Worm (Caenorhabditis elegans) whole organism, L4 larva: ENCODE data around the gene srsx-22.

Source experiments
- F44E2.7 ChIP-seq: fragments of 200-800 bp; sonication (Bioruptor generic); IDR thresholded peaks from 2 replicates; pipeline ENCODE4 v2.1.2; 2022; ENCODE audit warnings: missing genetic modification characterization, missing compliant biosample characterization
- F49E8.2 ChIP-seq: sonication (generic microtip); optimal IDR thresholded peaks from 2 replicates; lab custom pipeline; 2016; ENCODE audit warnings: missing compliant biosample characterization, mild to moderate bottlenecking, missing genetic modification characterization, borderline replicate concordance
- R02D3.7 ChIP-seq: fragments of 150-350 bp; sonication (generic microtip); optimal IDR thresholded peaks from 3 replicates; lab custom pipeline; 2014; ENCODE audit warnings: missing biosample characterization, missing genetic modification characterization
- T20F7.1 ChIP-seq: fragments of 200-800 bp; sonication (Bioruptor generic); optimal IDR thresholded peaks from 2 replicates; lab custom pipeline; 2018; ENCODE audit warnings: mild to moderate bottlenecking, missing genetic modification characterization, missing compliant biosample characterization
- Y105C5A.15 ChIP-seq: fragments of 200-800 bp; sonication (Bioruptor generic); IDR thresholded peaks from 2 replicates; pipeline ENCODE4 v1.3.6; 2022; ENCODE audit warnings: missing genetic modification characterization, missing compliant biosample characterization
- Y75B8A.6 ChIP-seq: fragments of 200-800 bp; sonication (Bioruptor generic); IDR thresholded peaks from 2 replicates; pipeline ENCODE4 v1.3.6; 2022; ENCODE audit warnings: missing genetic modification reagents, missing genetic modification characterization, missing compliant biosample characterization
- aha-1 ChIP-seq: fragments of 150-350 bp; peaks from one replicate; lab custom pipeline; 2014; ENCODE audit warnings: missing biosample characterization, missing genetic modification characterization
- arid-1 ChIP-seq: fragments of 200-800 bp; sonication (Bioruptor generic); conservative IDR thresholded peaks from 2 replicates; pipeline ENCODE4 v1.3.6; 2022; ENCODE audit warnings: missing genetic modification reagents, missing genetic modification characterization, missing compliant biosample characterization
- ceh-32 ChIP-seq: sonication (generic microtip); optimal IDR thresholded peaks from 2 replicates; lab custom pipeline; 2016; ENCODE audit warnings: mild to moderate bottlenecking, missing genetic modification characterization, missing compliant biosample characterization; ENCODE audit not compliant: poor library complexity
- ceh-62 ChIP-seq: sonication (generic microtip); optimal IDR thresholded peaks from 2 replicates; lab custom pipeline; 2017; ENCODE audit warnings: missing biosample characterization, missing genetic modification characterization
- cey-2 ChIP-seq: sonication (generic microtip); optimal IDR thresholded peaks from 3 replicates; lab custom pipeline; 2017; ENCODE audit warnings: missing genetic modification characterization, mild to moderate bottlenecking, missing compliant biosample characterization, antibody characterized with exemption, borderline replicate concordance; ENCODE audit not compliant: insufficient read depth
- daf-16 ChIP-seq, 3 experiments: sonication (generic microtip); optimal IDR thresholded peaks; 2 replicates each; lab custom pipeline; 2016 to 2017; ENCODE audit warnings: missing genetic modification characterization in 3 of 3, missing genetic modification reagents in 3 of 3, mild to moderate bottlenecking in 2 of 3, missing compliant biosample characterization in 2 of 3, missing biosample characterization in 1 of 3, moderate library complexity in 1 of 3
- daf-19 ChIP-seq: fragments of 200-800 bp; sonication (Bioruptor generic); conservative IDR thresholded peaks from 2 replicates; pipeline ENCODE4 v1.3.6; 2022; ENCODE audit warnings: missing genetic modification characterization, missing compliant biosample characterization
- dpl-1 ChIP-seq: fragments of 150-350 bp; optimal IDR thresholded peaks from 2 replicates; lab custom pipeline; 2014; ENCODE audit warnings: missing biosample characterization, missing genetic modification reagents, missing genetic modification characterization
- dve-1 ChIP-seq: sonication (generic microtip); optimal IDR thresholded peaks from 2 replicates; lab custom pipeline; 2017; ENCODE audit warnings: antibody characterized with exemption, mild to moderate bottlenecking, missing genetic modification characterization, missing compliant biosample characterization; ENCODE audit not compliant: insufficient read depth
- egl-27 ChIP-seq: sonication (generic microtip); optimal IDR thresholded peaks from 3 replicates; lab custom pipeline; 2017; ENCODE audit warnings: missing biosample characterization, missing genetic modification reagents, missing genetic modification characterization
- egl-43 ChIP-seq: fragments of 200-800 bp; sonication (Bioruptor generic); IDR thresholded peaks from 2 replicates; pipeline ENCODE4 v1.3.6; 2022; ENCODE audit warnings: missing genetic modification reagents, missing genetic modification characterization, missing compliant biosample characterization
- gei-8 ChIP-seq: fragments of 200-800 bp; sonication (Bioruptor generic); optimal IDR thresholded peaks from 2 replicates; lab custom pipeline; 2018; ENCODE audit warnings: mild to moderate bottlenecking, missing genetic modification characterization, missing compliant biosample characterization
- hif-1 ChIP-seq, 2 experiments: sonication (generic microtip); optimal IDR thresholded peaks; 2 replicates each; lab custom pipeline; 2016 to 2017; ENCODE audit warnings: missing compliant biosample characterization in 2 of 2, missing genetic modification characterization in 2 of 2, missing genetic modification reagents in 2 of 2, missing genotype in 2 of 2, mild to moderate bottlenecking in 1 of 2
- hlh-11 ChIP-seq: fragments of 200-800 bp; sonication (Bioruptor generic); optimal IDR thresholded peaks from 2 replicates; lab custom pipeline; 2018; ENCODE audit warnings: mild to moderate bottlenecking, missing genetic modification characterization, missing compliant biosample characterization
- hlh-30 ChIP-seq: sonication (generic microtip); optimal IDR thresholded peaks from 2 replicates; lab custom pipeline; 2017; ENCODE audit warnings: antibody characterized with exemption, mild to moderate bottlenecking, missing genetic modification characterization, missing compliant biosample characterization; ENCODE audit not compliant: insufficient read depth
- hmg-1.1 ChIP-seq: fragments of 200-800 bp; sonication (Bioruptor generic); IDR thresholded peaks from 2 replicates; pipeline ENCODE4 v1.3.6; 2022; ENCODE audit warnings: missing genetic modification reagents, missing genetic modification characterization, missing compliant biosample characterization
- jun-1 ChIP-seq: fragments of 150-350 bp; optimal IDR thresholded peaks from 2 replicates; lab custom pipeline; 2014; ENCODE audit warnings: missing biosample characterization, missing genetic modification reagents, missing genetic modification characterization
- lim-7 ChIP-seq: fragments of 200-800 bp; sonication (Bioruptor generic); IDR thresholded peaks from 2 replicates; pipeline ENCODE4 v1.3.6; 2022; ENCODE audit warnings: missing genetic modification characterization, missing compliant biosample characterization
- lin-13 ChIP-seq: fragments of 150-350 bp; optimal IDR thresholded peaks from 2 replicates; lab custom pipeline; 2014; ENCODE audit warnings: missing biosample characterization, missing genetic modification reagents, missing genetic modification characterization
- lin-38 ChIP-seq: fragments of 200-800 bp; sonication (Bioruptor generic); IDR thresholded peaks from 2 replicates; pipeline ENCODE4 v1.3.6; 2022; ENCODE audit warnings: missing genetic modification reagents, missing genetic modification characterization, missing compliant biosample characterization
- lsy-2 ChIP-seq, 2 experiments: fragments of 150-350 bp in 1 of 2; sonication (generic microtip) in 1 of 2; optimal IDR thresholded peaks; 2 replicates each; lab custom pipeline; 2014 to 2017; ENCODE audit warnings: missing biosample characterization in 2 of 2, missing genetic modification characterization in 2 of 2
- mep-1 ChIP-seq: fragments of 150-350 bp; sonication (generic microtip); optimal IDR thresholded peaks from 3 replicates; lab custom pipeline; 2014; ENCODE audit warnings: missing biosample characterization, missing genetic modification characterization
- nhr-102 ChIP-seq: sonication (generic microtip); optimal IDR thresholded peaks from 2 replicates; lab custom pipeline; 2016; ENCODE audit warnings: mild to moderate bottlenecking, missing genetic modification characterization, moderate library complexity, missing compliant biosample characterization
- nhr-111 ChIP-seq: fragments of 200-800 bp; sonication (Bioruptor generic); optimal IDR thresholded peaks from 2 replicates; lab custom pipeline; 2018; ENCODE audit warnings: mild to moderate bottlenecking, missing genetic modification characterization, missing compliant biosample characterization
- nhr-237 ChIP-seq: sonication (generic microtip); optimal IDR thresholded peaks from 2 replicates; lab custom pipeline; 2017; ENCODE audit warnings: missing biosample characterization, missing genetic modification characterization
- nhr-25 ChIP-seq: sonication (generic microtip); optimal IDR thresholded peaks from 2 replicates; lab custom pipeline; 2017; ENCODE audit warnings: missing genetic modification characterization, mild to moderate bottlenecking, missing compliant biosample characterization, antibody characterized with exemption, moderate library complexity, borderline replicate concordance; ENCODE audit not compliant: insufficient read depth
- nhr-28 ChIP-seq: fragments of 150-350 bp; optimal IDR thresholded peaks from 2 replicates; lab custom pipeline; 2014; ENCODE audit warnings: missing biosample characterization, missing genetic modification characterization
- nhr-48 ChIP-seq: sonication (generic microtip); optimal IDR thresholded peaks from 2 replicates; lab custom pipeline; 2016; ENCODE audit warnings: mild to moderate bottlenecking, missing genetic modification characterization, missing compliant biosample characterization
- nhr-6 ChIP-seq: fragments of 150-350 bp; optimal IDR thresholded peaks from 2 replicates; lab custom pipeline; 2014; ENCODE audit warnings: missing biosample characterization, missing genetic modification characterization
- nhr-77 ChIP-seq: fragments of 150-350 bp; optimal IDR thresholded peaks from 2 replicates; lab custom pipeline; 2014; ENCODE audit warnings: missing biosample characterization, missing genetic modification characterization
- pha-4 ChIP-seq, 2 experiments: fragments of 150-350 bp in 1 of 2; fragments of 200-800 bp in 1 of 2; sonication (Bioruptor generic) in 1 of 2; IDR thresholded peaks in 1 of 2; optimal IDR thresholded peaks in 1 of 2; 2 replicates each; pipeline versions ENCODE4 v1.3.6 to Lab custom; 2014 to 2022; ENCODE audit warnings: missing genetic modification characterization in 2 of 2, missing genetic modification reagents in 2 of 2, missing biosample characterization in 1 of 2, missing compliant biosample characterization in 1 of 2
- rbr-2 ChIP-seq: sonication (generic microtip); optimal IDR thresholded peaks from 2 replicates; lab custom pipeline; 2016; ENCODE audit warnings: missing genotype, missing genetic modification characterization, missing compliant biosample characterization
- set-16 ChIP-seq: fragments of 200-800 bp; sonication (Bioruptor generic); IDR thresholded peaks from 2 replicates; pipeline ENCODE4 v1.3.6; 2022; ENCODE audit warnings: missing genetic modification reagents, missing genetic modification characterization, missing compliant biosample characterization
- spr-1 ChIP-seq: sonication (generic microtip); optimal IDR thresholded peaks from 2 replicates; lab custom pipeline; 2016; ENCODE audit warnings: mild to moderate bottlenecking, missing genetic modification characterization, missing compliant biosample characterization
- zfp-2 ChIP-seq: sonication (generic microtip); optimal IDR thresholded peaks from 2 replicates; lab custom pipeline; 2016; ENCODE audit warnings: mild to moderate bottlenecking, missing genetic modification characterization, missing compliant biosample characterization
- zip-2 ChIP-seq: fragments of 150-350 bp; optimal IDR thresholded peaks from 2 replicates; lab custom pipeline; 2014; ENCODE audit warnings: missing biosample characterization, missing genetic modification characterization
- ztf-11 ChIP-seq: fragments of 150-350 bp; optimal IDR thresholded peaks from 2 replicates; lab custom pipeline; 2014; ENCODE audit warnings: missing biosample characterization, missing genetic modification characterization
- ztf-7 ChIP-seq: fragments of 150-350 bp; optimal IDR thresholded peaks from 2 replicates; lab custom pipeline; 2014; ENCODE audit warnings: missing biosample characterization, missing genetic modification characterization

The srsx-22 gene

ce11 chrV:8351371-8351770 lies at the start of gene srsx-22:
TSS of gene srsx-22 (plus strand) at chrV:8351671.
- no peak for TF ChIP-seq lin-38 (GFP tag; lab: Robert Waterston, UW)
- no peak for TF ChIP-seq nhr-237
- no peak for TF ChIP-seq lsy-2 (tag; optimal IDR thresholded peaks at IDR 0.05; lab: Kevin White, UChicago)
- TF ChIP-seq zfp-2: no peak
- no peak for TF ChIP-seq cey-2
- no peak for TF ChIP-seq ceh-62 (tag; lab: Kevin White, UChicago)
- no peak for TF ChIP-seq mep-1 (tag; lab: Kevin White, UChicago)
- TF ChIP-seq daf-19 (GFP tag; lab: Robert Waterston, UW): no peak
- TF ChIP-seq hmg-1.1 (GFP tag; lab: Robert Waterston, UW): no peak
- TF ChIP-seq nhr-77 (tag; lab: Kevin White, UChicago): no peak
- TF ChIP-seq F49E8.2 (tag; lab: Kevin White, UChicago): no peak
- no peak for TF ChIP-seq R02D3.7 (tag; lab: Kevin White, UChicago)
- no peak for TF ChIP-seq nhr-6 (tag; lab: Kevin White, UChicago)
- TF ChIP-seq Y105C5A.15 (GFP tag; lab: Robert Waterston, UW): no peak
- TF ChIP-seq egl-27 (tag; lab: Kevin White, UChicago): no peak
- TF ChIP-seq nhr-28: no peak
- TF ChIP-seq, all 104 proteins: peak for 0

ce11 chrV:8302522-8302921 lies 48.9 kb upstream of the srsx-22 start, which contains the start of gene sel-9:
TSS of gene sel-9 (minus strand) at chrV:8302580.
- no peak for TF ChIP-seq nhr-77 (tag; lab: Kevin White, UChicago)
- peak; percentile 37 for TF ChIP-seq dve-1 (tag; lab: Kevin White, UChicago)
- TF ChIP-seq ceh-32 (tag; lab: Kevin White, UChicago): no peak
- peak; percentile 45 for TF ChIP-seq mep-1 (tag; lab: Kevin White, UChicago)
- TF ChIP-seq nhr-48 (tag; lab: Kevin White, UChicago): no peak
- TF ChIP-seq gei-8 (GFP tag; lab: Kevin White, UChicago): no peak
- no peak for TF ChIP-seq ztf-11 (tag; lab: Kevin White, UChicago)
- TF ChIP-seq nhr-102 (tag; lab: Kevin White, UChicago): no peak
- no peak for TF ChIP-seq Y75B8A.6
- peak; percentile 89 for TF ChIP-seq dpl-1
- TF ChIP-seq daf-16 (GFP tag; optimal IDR thresholded peaks at IDR 0.05; lab: Kevin White, UChicago): no peak
- peak; percentile 27 for TF ChIP-seq daf-16 (tag; optimal IDR thresholded peaks at IDR 0.05; lab: Kevin White, UChicago)
- TF ChIP-seq lim-7 (GFP tag; lab: Robert Waterston, UW): no peak
- no peak for TF ChIP-seq F44E2.7 (GFP tag; lab: Robert Waterston, UW)
- no peak for TF ChIP-seq nhr-111 (GFP tag; lab: Kevin White, UChicago)
- TF ChIP-seq zip-2 (tag; lab: Kevin White, UChicago): no peak
- no peak for TF ChIP-seq lsy-2 (tag; optimal IDR thresholded peaks at IDR 0.05; lab: Kevin White, UChicago)
- TF ChIP-seq jun-1 (tag; lab: Kevin White, UChicago): no peak
- TF ChIP-seq set-16 (GFP tag; lab: Robert Waterston, UW): no peak
- TF ChIP-seq ztf-7: no peak
- no peak for TF ChIP-seq spr-1 (tag; lab: Kevin White, UChicago)
- TF ChIP-seq arid-1 (GFP tag; lab: Robert Waterston, UW): no peak
- no peak for TF ChIP-seq egl-43 (GFP tag; lab: Robert Waterston, UW)
- TF ChIP-seq rbr-2 (tag; lab: Kevin White, UChicago): no peak
- peak; percentile 38 for TF ChIP-seq hlh-30 (tag; lab: Kevin White, UChicago)
- TF ChIP-seq hlh-11 (tag; lab: Kevin White, UChicago): no peak
- TF ChIP-seq pha-4 (GFP tag; IDR thresholded peaks at IDR 0.05; lab: Robert Waterston, UW): no peak
- no peak for TF ChIP-seq pha-4 (tag; optimal IDR thresholded peaks at IDR 0.05; lab: Kevin White, UChicago)
- TF ChIP-seq R02D3.7 (tag; lab: Kevin White, UChicago): no peak
- peak; percentile 97 for TF ChIP-seq T20F7.1 (GFP tag; lab: Kevin White, UChicago)
- peak; percentile 67 for TF ChIP-seq aha-1 (tag; lab: Kevin White, UChicago)
- TF ChIP-seq hif-1 (tag; optimal IDR thresholded peaks at IDR 0.05; lab: Kevin White, UChicago): no peak
- TF ChIP-seq nhr-25: no peak
- TF ChIP-seq lin-13 (GFP tag; lab: Kevin White, UChicago): no peak
